Worm (Caenorhabditis elegans) whole organism, midembryonic: Measurements from ENCODE around the gene hsp-110.

ENCODE experiments used
- T22C8.4 ChIP-seq: fragments of 200-800 bp; sonication (Bioruptor generic); IDR thresholded peaks from 2 replicates; pipeline ENCODE4 v1.3.6; 2022; ENCODE audit warnings: missing genetic modification characterization, missing compliant biosample characterization
- cog-1 ChIP-seq: sonication (generic microtip); optimal IDR thresholded peaks from 2 replicates; lab custom pipeline; 2016; ENCODE audit warnings: missing genetic modification characterization, missing compliant biosample characterization
- flt-1 ChIP-seq: fragments of 200-800 bp; sonication (Bioruptor generic); IDR thresholded peaks from 2 replicates; pipeline ENCODE4 v1.3.6; 2022; ENCODE audit warnings: missing genetic modification characterization, missing compliant biosample characterization
- klf-2 ChIP-seq: fragments of 200-800 bp; sonication (Bioruptor generic); conservative IDR thresholded peaks from 2 replicates; pipeline ENCODE4 v1.3.6; 2022; ENCODE audit warnings: missing genetic modification reagents, missing genetic modification characterization, missing compliant biosample characterization
- med-1 ChIP-seq: sonication (generic microtip); optimal IDR thresholded peaks from 2 replicates; lab custom pipeline; 2017; ENCODE audit warnings: missing genetic modification characterization, mild to moderate bottlenecking, missing compliant biosample characterization, antibody characterized with exemption, missing genetic modification reagents; ENCODE audit not compliant: insufficient read depth
- ref-1 ChIP-seq: fragments of 200-800 bp; sonication (Bioruptor generic); conservative IDR thresholded peaks from 2 replicates; pipeline ENCODE4 v1.3.6; 2022; ENCODE audit warnings: missing genetic modification reagents, missing genetic modification characterization, missing compliant biosample characterization
- tab-1 ChIP-seq: fragments of 200-800 bp; sonication (Bioruptor generic); IDR thresholded peaks from 2 replicates; pipeline ENCODE4 v1.3.6; 2022; ENCODE audit warnings: missing genetic modification characterization, missing compliant biosample characterization
- ztf-23 ChIP-seq: fragments of 200-800 bp; sonication (Bioruptor generic); IDR thresholded peaks from 2 replicates; pipeline ENCODE4 v1.3.6; 2022; ENCODE audit warnings: missing genetic modification reagents, missing genetic modification characterization, missing compliant biosample characterization
- ztf-29 ChIP-seq: fragments of 200-800 bp; sonication (Bioruptor generic); IDR thresholded peaks from 2 replicates; pipeline ENCODE4 v1.3.6; 2022; ENCODE audit warnings: missing genetic modification reagents, missing genetic modification characterization, missing compliant biosample characterization

Gene hsp-110

DNA sequence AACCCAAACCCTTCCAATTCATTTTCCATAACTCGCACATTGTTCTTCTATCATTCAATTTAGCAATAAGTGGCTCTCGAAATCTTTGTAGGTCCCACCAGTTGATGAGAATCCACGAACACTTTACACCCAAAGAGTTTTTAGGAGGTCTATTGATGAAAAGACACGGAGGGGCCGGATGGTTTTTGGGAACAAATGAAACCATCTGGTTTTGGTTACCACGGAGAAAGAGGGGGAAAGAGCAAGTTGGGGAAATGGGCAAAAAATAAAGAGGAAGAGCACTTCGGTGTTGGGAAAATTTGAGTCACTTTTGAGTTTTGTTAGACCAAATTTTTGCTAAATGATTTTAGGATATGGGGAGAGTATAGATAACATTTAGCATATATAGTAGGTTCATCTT, 20.8 kb upstream of the hsp-110 start:
- TF ChIP-seq klf-2 (GFP tag; lab: Robert Waterston, UW) (no peak), med-1 (GFP tag; lab: Kevin White, UChicago) (no peak), tab-1 (GFP tag; lab: Robert Waterston, UW) (no peak), flt-1 (GFP tag; lab: Robert Waterston, UW) (no peak), ref-1 (GFP tag; lab: Robert Waterston, UW) (no peak), ztf-29 (no peak), T22C8.4 (GFP tag; lab: Robert Waterston, UW) (no peak)

DNA sequence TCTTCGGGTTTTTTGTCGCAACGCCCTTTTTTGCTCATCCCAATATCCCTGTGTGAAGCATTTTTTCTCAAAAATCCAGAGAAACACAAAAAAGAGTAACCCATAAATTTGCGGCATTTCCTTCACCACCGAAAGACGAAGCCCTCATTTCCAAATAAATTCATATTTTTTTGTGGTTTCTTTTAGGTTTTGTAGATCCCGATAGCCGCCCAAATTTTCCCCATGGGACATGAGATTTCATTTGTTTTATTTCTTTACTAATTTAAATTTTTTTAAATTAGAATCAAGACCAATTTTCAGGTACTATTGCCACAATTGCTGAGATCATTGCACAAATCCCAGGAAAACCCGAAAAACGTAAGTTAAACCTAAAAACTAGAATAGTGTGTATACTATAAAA, 20.0 kb upstream of the hsp-110 start, which contains the start of gene mig-39:
TSS of gene mig-39 (plus strand) at position 301 of the 400 bp plus-strand sequence.
- no peak for TF ChIP-seq T22C8.4 (GFP tag; lab: Robert Waterston, UW)
- no peak for TF ChIP-seq med-1 (GFP tag; lab: Kevin White, UChicago)
- no peak for TF ChIP-seq cog-1 (tag; lab: Kevin White, UChicago)
- no peak for TF ChIP-seq klf-2 (GFP tag; lab: Robert Waterston, UW)
- TF ChIP-seq tab-1 (GFP tag; lab: Robert Waterston, UW) = no peak
- no peak for TF ChIP-seq ztf-29
- TF ChIP-seq ztf-23 (GFP tag; lab: Robert Waterston, UW) = no peak
- no peak for TF ChIP-seq flt-1 (GFP tag; lab: Robert Waterston, UW)
- TF ChIP-seq ref-1 (GFP tag; lab: Robert Waterston, UW) = no peak

DNA sequence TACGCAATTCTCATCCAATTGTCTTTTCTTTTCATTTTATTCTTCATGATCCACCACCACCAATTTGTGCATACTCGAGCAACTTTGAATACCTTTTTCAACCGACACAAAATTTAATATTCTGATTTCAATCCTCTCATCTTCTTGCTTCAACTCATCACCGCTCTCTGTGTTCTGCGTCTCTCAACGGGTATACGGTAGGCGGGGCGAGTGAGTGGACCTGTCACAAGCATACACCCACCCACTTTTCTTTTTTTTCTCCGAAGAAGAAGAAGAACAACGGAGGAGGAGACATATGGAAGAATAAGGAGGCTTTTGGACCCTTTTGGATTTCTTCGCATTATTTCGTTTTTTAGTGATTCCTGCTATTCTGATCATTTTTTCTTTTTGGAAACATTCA, 14.7 kb upstream of the hsp-110 start:
- no peak for TF ChIP-seq med-1 (GFP tag; lab: Kevin White, UChicago)
- TF ChIP-seq tab-1 (GFP tag; lab: Robert Waterston, UW) = no peak
- TF ChIP-seq ztf-29 = no peak
- no peak for TF ChIP-seq klf-2 (GFP tag; lab: Robert Waterston, UW)
- TF ChIP-seq flt-1 (GFP tag; lab: Robert Waterston, UW) = no peak
- TF ChIP-seq cog-1 (tag; lab: Kevin White, UChicago) = no peak
- TF ChIP-seq ref-1 (GFP tag; lab: Robert Waterston, UW) = no peak
- TF ChIP-seq T22C8.4 (GFP tag; lab: Robert Waterston, UW) = no peak
- TF ChIP-seq ztf-23 (GFP tag; lab: Robert Waterston, UW) = no peak

DNA sequence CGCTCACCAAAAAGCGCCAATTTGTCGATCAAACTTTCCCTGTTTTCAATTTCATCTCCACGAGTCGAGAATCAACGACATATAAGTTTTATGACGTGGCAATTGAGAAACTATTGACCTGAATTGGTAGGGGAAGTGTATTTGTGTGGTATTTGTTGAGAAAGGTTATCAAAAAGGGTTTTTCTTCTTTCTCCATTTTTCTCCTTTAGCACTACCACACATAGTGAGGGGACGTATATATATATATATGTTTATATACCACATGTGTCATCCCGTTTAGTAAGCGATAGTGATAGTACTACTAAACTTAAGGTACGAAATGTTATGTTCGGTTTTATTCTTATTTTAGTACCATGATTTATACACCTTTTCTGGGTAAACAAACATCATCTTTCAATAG, 10.9 kb upstream of the hsp-110 start:
- TF ChIP-seq ztf-23 (GFP tag; lab: Robert Waterston, UW) (no peak), ref-1 (GFP tag; lab: Robert Waterston, UW) (no peak), klf-2 (GFP tag; lab: Robert Waterston, UW) (no peak), ztf-29 (no peak), med-1 (GFP tag; lab: Kevin White, UChicago) (no peak), tab-1 (GFP tag; lab: Robert Waterston, UW) (no peak), cog-1 (tag; lab: Kevin White, UChicago) (no peak), T22C8.4 (GFP tag; lab: Robert Waterston, UW) (no peak), flt-1 (GFP tag; lab: Robert Waterston, UW) (no peak)

DNA sequence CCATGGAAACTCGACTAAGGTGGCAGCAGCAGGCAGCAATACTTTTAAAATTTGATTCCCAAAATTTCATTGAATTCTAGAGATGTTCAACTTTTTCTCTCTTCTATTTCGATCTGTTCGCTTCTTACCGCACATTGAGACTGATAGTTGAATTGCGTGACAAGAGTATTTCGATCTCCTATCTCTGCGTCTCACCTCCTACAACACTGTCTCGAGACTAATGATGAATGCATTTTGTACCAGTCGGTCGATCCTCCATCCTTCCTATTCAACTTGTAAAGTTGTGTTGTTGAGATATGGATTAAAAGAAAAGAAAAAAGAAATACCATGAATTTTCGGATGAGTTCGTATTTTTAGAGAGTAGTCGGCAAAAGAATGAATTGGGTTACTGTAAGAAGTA, 4.5 kb upstream of the hsp-110 start:
- TF ChIP-seq klf-2 (GFP tag; lab: Robert Waterston, UW) (no peak), tab-1 (GFP tag; lab: Robert Waterston, UW) (no peak), ref-1 (GFP tag; lab: Robert Waterston, UW) (no peak), med-1 (GFP tag; lab: Kevin White, UChicago) (no peak), ztf-29 (no peak), ztf-23 (GFP tag; lab: Robert Waterston, UW) (no peak), cog-1 (tag; lab: Kevin White, UChicago) (no peak), flt-1 (GFP tag; lab: Robert Waterston, UW) (no peak), T22C8.4 (GFP tag; lab: Robert Waterston, UW) (no peak)

DNA sequence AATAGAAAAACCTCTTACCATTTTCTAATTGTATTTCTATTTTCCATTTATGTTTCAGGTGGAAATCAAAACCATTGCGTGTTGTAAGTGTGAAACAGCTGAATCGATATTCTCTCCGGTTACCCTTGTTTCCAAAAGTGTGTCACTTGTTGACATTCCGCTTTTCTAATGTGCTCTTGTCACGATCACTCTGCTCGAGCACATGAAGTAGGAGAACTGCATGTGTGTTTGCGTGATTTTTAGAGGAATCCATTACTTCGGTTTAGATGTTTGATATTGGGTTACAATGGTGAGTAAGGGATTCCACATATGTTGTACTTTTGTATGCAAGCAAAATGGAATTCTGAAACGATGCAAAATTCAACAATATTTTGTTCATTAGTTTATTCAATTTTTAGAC, 3.8 kb upstream of the hsp-110 start:
- TF ChIP-seq med-1 (GFP tag; lab: Kevin White, UChicago) = no peak
- TF ChIP-seq klf-2 (GFP tag; lab: Robert Waterston, UW) = no peak
- no peak for TF ChIP-seq ref-1 (GFP tag; lab: Robert Waterston, UW)
- no peak for TF ChIP-seq tab-1 (GFP tag; lab: Robert Waterston, UW)
- no peak for TF ChIP-seq ztf-29
- TF ChIP-seq T22C8.4 (GFP tag; lab: Robert Waterston, UW) = no peak
- TF ChIP-seq cog-1 (tag; lab: Kevin White, UChicago) = no peak
- TF ChIP-seq ztf-23 (GFP tag; lab: Robert Waterston, UW) = no peak
- no peak for TF ChIP-seq flt-1 (GFP tag; lab: Robert Waterston, UW)

DNA sequence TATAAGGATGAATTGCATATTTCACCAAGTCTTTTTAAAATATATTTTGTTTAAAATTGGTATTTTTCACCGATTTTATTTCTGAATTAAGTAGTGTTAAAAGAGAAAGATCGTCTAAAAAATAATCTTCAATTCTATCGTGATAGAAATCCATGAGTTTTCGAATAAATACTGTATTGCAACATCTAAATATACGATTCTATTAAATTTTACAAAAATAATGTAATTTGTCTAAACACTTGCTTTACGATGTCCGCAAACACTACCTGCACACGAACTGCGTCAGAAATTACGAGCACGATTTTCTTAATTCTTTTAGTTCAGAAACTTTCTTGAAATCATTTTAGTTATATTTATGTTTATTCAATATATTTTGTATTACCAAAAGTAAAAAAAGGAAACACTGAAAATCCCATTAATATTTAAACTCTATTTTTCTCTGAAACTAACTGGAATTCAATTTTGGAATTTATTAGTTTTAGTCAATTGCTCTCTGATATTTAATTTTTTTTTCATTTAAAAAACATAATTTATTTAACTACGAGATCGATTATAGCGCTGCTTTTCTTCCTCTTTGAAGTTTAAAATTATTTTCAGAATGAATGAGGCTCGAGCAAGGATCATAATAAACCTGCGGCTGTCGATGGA, 2.6 kb upstream of the hsp-110 start, which contains the start of gene mrpl-32:
TSS of gene mrpl-32 (plus strand) at position 598 of the 648 bp plus-strand sequence.
- no peak for TF ChIP-seq ztf-29
- TF ChIP-seq ref-1 (GFP tag; lab: Robert Waterston, UW) = no peak
- no peak for TF ChIP-seq ztf-23 (GFP tag; lab: Robert Waterston, UW)
- no peak for TF ChIP-seq T22C8.4 (GFP tag; lab: Robert Waterston, UW)
- TF ChIP-seq tab-1 (GFP tag; lab: Robert Waterston, UW) = no peak
- no peak for TF ChIP-seq flt-1 (GFP tag; lab: Robert Waterston, UW)
- TF ChIP-seq cog-1 (tag; lab: Kevin White, UChicago) = no peak
- no peak for TF ChIP-seq med-1 (GFP tag; lab: Kevin White, UChicago)
- TF ChIP-seq klf-2 (GFP tag; lab: Robert Waterston, UW) = no peak

DNA sequence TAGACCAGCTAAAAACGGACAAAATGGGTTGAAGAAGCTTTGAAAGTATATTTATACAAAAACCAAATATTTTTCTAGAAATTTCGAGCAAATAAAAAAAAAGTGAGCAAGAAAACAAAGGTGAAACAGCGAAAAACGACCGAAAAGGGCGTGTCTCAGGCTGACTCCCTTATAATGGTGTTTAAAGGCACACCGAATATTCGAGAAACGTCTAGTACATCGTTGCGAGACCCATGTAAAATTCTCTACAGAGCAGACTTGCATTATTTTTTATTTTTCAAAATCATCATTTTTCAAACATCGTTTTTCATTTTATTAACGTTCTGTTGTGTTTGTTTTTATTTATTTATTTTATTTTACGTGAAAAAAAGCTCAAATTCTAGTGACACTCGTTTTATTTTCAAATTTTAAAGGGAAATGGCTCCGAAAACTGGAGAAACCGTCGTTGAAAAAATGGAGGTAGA, 263 bp upstream of the hsp-110 start, which contains the start of gene rpn-3:
TSS of gene rpn-3 (plus strand) at position 414 of the 464 bp plus-strand sequence.
- TF ChIP-seq flt-1 (GFP tag; lab: Robert Waterston, UW) (peak; percentile 79), T22C8.4 (GFP tag; lab: Robert Waterston, UW) (no peak), med-1 (GFP tag; lab: Kevin White, UChicago) (no peak), tab-1 (GFP tag; lab: Robert Waterston, UW) (no peak), klf-2 (GFP tag; lab: Robert Waterston, UW) (no peak), ztf-23 (GFP tag; lab: Robert Waterston, UW) (peak; percentile 78), ztf-29 (no peak), ref-1 (GFP tag; lab: Robert Waterston, UW) (no peak), cog-1 (tag; lab: Kevin White, UChicago) (peak; percentile 90)
